Worm (Caenorhabditis elegans): ENCODE results near the gene srz-69.

srz-69 gene

DNA sequence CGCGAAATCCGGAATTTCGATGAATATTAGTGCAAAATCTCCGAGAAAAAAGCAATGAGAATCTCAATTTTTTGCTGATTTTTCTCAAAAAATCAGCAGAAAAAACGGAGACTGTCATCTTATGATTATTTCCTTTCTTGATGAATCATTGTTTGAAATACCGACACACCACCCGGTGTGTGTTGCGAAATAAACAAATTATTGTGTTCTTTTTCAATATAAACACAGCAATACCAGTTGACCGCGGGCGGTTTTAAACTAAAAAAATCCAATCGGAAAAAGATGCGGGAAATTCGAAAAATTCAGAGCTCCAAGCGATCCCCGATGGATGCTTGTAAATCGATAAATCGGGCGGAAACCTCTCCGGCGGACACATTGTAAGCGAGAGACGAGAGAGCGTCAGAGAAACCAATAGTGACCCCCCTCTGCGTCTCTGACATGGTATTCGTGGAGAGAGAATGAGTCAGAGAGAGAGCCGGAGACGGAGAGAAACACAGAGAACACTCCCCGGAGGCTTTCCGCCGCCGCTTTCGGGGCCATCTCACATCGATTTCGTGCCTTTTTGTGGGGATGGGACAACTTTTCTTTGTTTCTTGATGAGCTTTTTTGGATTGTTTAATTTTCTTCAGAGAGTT lies 38.5 kb upstream of the srz-69 start:
- no peak for TF ChIP-seq pqm-1 (tag; optimal IDR thresholded peaks at IDR 0.05)
- TF ChIP-seq xbp-1 (tag; optimal IDR thresholded peaks at IDR 0.05) = peak; percentile 28
- peak; percentile 62 to 63 for TF ChIP-seq lin-35 (GFP tag; optimal IDR thresholded peaks at IDR 0.05)
- peak; percentile 63 for TF ChIP-seq swsn-7 (tag; optimal IDR thresholded peaks at IDR 0.05)
- peak; percentile 24 for TF ChIP-seq C16A3.4 (tag; optimal IDR thresholded peaks at IDR 0.05)
- TF ChIP-seq dpl-1 (GFP tag; optimal IDR thresholded peaks at IDR 0.05) = peak; percentile 11 to 50 (median 32)
- peak; percentile 25 for TF ChIP-seq unc-86 (tag; optimal IDR thresholded peaks at IDR 0.05)
- peak; percentile 40 for TF ChIP-seq fos-1 (tag; optimal IDR thresholded peaks at IDR 0.05)
- TF ChIP-seq skn-1 (tag; optimal IDR thresholded peaks at IDR 0.05) = peak; percentile 90
- peak in 1 of 2 experiments; percentile 4 for TF ChIP-seq mdl-1 (tag; optimal IDR thresholded peaks at IDR 0.05)
- peak; percentile 40 for TF ChIP-seq dsc-1 (tag; optimal IDR thresholded peaks at IDR 0.05)
- TF ChIP-seq mep-1 (tag; optimal IDR thresholded peaks at IDR 0.05) = peak; percentile 25
- TF ChIP-seq lsy-2 (tag; optimal IDR thresholded peaks at IDR 0.05) = peak; percentile 34 to 70
- TF ChIP-seq tbx-2 (tag; optimal IDR thresholded peaks at IDR 0.05) = peak; percentile 38
- peak; percentile 71 for TF ChIP-seq nhr-19 (GFP tag; conservative IDR thresholded peaks at IDR 0.05)
- no peak for TF ChIP-seq mab-9 (GFP tag; IDR thresholded peaks at IDR 0.05)
- peak; percentile 58 for TF ChIP-seq jun-1 (tag; optimal IDR thresholded peaks at IDR 0.05)
- peak; percentile 37 for TF ChIP-seq fkh-8 (tag; optimal IDR thresholded peaks at IDR 0.05)
- peak; percentile 50 for TF ChIP-seq zip-4 (GFP tag; optimal IDR thresholded peaks at IDR 0.05)
- no peak for TF ChIP-seq ceh-88 (GFP tag; IDR thresholded peaks at IDR 0.05)
- no peak for TF ChIP-seq grh-1 (GFP tag; IDR thresholded peaks at IDR 0.05)
- TF ChIP-seq efl-1 (optimal IDR thresholded peaks at IDR 0.05) = peak; percentile 61 to 71
- peak; percentile 49 to 96 for TF ChIP-seq efl-1 (GFP tag; optimal IDR thresholded peaks at IDR 0.05 in 1 of 2)
- TF ChIP-seq ceh-8 (GFP tag; optimal IDR thresholded peaks at IDR 0.05) = no peak
- TF ChIP-seq nhr-71 (tag; optimal IDR thresholded peaks at IDR 0.05) = peak; percentile 66
- no peak for TF ChIP-seq nhr-85 (tag)
- TF ChIP-seq blmp-1 (tag; optimal IDR thresholded peaks at IDR 0.05) = peak; percentile 41
- peak; percentile 35 for TF ChIP-seq nhr-77 (tag; optimal IDR thresholded peaks at IDR 0.05)
- TF ChIP-seq ceh-82 (tag; optimal IDR thresholded peaks at IDR 0.05) = peak; percentile 58 to 83 (median 59)
- TF ChIP-seq nhr-47 (tag; optimal IDR thresholded peaks at IDR 0.05) = peak; percentile 55
- TF ChIP-seq lin-14 (GFP tag; optimal IDR thresholded peaks at IDR 0.05) = peak; percentile 87
- TF ChIP-seq isw-1 (GFP tag; IDR thresholded peaks at IDR 0.05) = peak; percentile 18
- no peak for TF ChIP-seq elt-2 (tag; optimal IDR thresholded peaks at IDR 0.05)
- TF ChIP-seq lin-13 (GFP tag; optimal IDR thresholded peaks at IDR 0.05) = peak; percentile 14
- no peak for TF ChIP-seq Y116A8C.19 (tag; optimal IDR thresholded peaks at IDR 0.05; ENCODE audit: borderline replicate concordance)
- TF ChIP-seq snu-23 (GFP tag; optimal IDR thresholded peaks at IDR 0.05) = peak; percentile 72
- TF ChIP-seq nhr-20 (tag; optimal IDR thresholded peaks at IDR 0.05) = peak; percentile 42

DNA sequence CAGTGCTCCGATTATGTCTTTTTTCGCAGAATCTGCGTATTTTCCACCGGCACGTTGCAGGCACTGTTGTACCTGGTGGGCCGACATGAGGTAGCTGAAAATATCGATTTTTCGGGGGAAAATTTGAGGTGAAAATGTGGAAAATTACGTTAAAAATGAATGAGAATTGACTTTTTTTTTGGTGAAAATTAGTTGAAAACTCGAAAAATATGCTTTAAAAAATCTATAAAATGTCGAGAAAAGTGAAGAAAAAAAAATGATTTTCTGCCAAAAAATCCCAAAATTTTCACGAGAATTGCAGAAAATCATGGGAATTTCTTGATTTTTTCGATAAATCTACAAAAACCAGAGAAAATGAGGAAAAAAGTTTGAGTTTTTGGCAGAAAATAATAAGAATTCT lies 37.4 kb upstream of the srz-69 start, which contains the start of gene tsg-101:
TSS of gene tsg-101 (minus strand) at position 101 of the 400 bp plus-strand sequence.
- TF ChIP-seq unc-86 (tag; optimal IDR thresholded peaks at IDR 0.05) (no peak), nhr-85 (tag) (no peak), tbx-2 (tag; optimal IDR thresholded peaks at IDR 0.05) (no peak), nhr-20 (tag; optimal IDR thresholded peaks at IDR 0.05) (no peak), ztf-4 (tag; optimal IDR thresholded peaks at IDR 0.05) (no peak), mdl-1 (tag; optimal IDR thresholded peaks at IDR 0.05) (no peak), skn-1 (tag; optimal IDR thresholded peaks at IDR 0.05) (no peak), aha-1 (tag; optimal IDR thresholded peaks at IDR 0.05) (no peak), ama-1 (optimal IDR thresholded peaks at IDR 0.05) (no peak), sptf-1 (tag; optimal IDR thresholded peaks at IDR 0.05) (no peak), nhr-71 (tag; optimal IDR thresholded peaks at IDR 0.05) (no peak), lin-39 (tag; optimal IDR thresholded peaks at IDR 0.05) (no peak), snpc-4 (tag; optimal IDR thresholded peaks at IDR 0.05) (no peak), fkh-10 (GFP tag; optimal IDR thresholded peaks at IDR 0.05) (no peak), efl-1 (optimal IDR thresholded peaks at IDR 0.05) (no peak), efl-1 (GFP tag; optimal IDR thresholded peaks at IDR 0.05 in 1 of 2) (no peak)

All from whole organism, L1 larva.